Worm (Caenorhabditis elegans): ENCODE data around the gene F59F5.3.

Gene F59F5.3

DNA sequence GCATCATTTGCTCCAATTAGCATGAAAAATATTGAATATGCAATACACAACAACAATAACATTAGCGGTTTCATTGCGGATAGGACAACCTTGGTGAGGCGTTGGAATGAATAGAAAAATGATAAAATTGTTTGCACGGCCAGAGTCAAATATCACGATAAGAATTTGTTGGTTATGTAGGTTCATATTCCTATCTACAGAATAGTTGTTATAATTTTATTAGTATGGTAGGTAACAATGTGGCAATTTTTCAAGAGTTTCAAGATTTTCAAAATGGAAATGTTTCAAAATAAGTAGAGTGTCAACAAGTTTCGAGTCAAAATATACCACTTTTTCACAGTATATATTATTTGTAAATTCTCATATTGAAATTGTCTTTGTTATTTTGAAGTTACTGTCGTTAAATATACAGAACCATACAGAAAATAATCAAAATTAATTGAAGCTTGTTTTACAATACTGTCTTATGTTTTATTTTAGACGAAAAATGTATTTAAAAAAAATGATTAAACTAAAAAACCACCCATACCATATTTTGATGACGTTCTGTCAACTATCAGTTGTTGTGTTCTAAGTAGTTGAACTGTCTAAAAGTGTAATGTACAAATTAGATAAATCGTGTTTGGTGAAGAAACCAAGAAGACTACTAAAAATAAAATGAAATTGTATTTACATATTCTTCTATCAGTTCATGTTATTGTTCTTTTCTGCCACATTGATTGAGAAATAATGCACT is at the start of gene F59F5.3, which contains the start of gene F59F5.4:
TSS of gene F59F5.3 (minus strand) at position 101 of the 736 bp plus-strand sequence.
TSS of gene F59F5.4 (plus strand) at position 686 of the 736 bp plus-strand sequence.
- TF ChIP-seq tab-1 (GFP tag; IDR thresholded peaks at IDR 0.05) (no peak), med-1 (GFP tag; optimal IDR thresholded peaks at IDR 0.05; ENCODE audit: insufficient read depth) (no peak), flt-1 (GFP tag; IDR thresholded peaks at IDR 0.05) (no peak), ztf-23 (GFP tag; IDR thresholded peaks at IDR 0.05) (no peak), ref-1 (GFP tag; conservative IDR thresholded peaks at IDR 0.05) (no peak), T22C8.4 (GFP tag; IDR thresholded peaks at IDR 0.05) (no peak), ztf-29 (GFP tag; IDR thresholded peaks at IDR 0.05) (no peak), cog-1 (tag; optimal IDR thresholded peaks at IDR 0.05) (no peak)

ce11 chrX:10591208-10591782 is 49.1 kb upstream of the F59F5.3 start:
- TF ChIP-seq klf-2 (GFP tag; conservative IDR thresholded peaks at IDR 0.05) (no peak), ztf-29 (GFP tag; IDR thresholded peaks at IDR 0.05) (0 out of 2 replicates have a peak, but pooled peaks have one; percentile 8)

DNA sequence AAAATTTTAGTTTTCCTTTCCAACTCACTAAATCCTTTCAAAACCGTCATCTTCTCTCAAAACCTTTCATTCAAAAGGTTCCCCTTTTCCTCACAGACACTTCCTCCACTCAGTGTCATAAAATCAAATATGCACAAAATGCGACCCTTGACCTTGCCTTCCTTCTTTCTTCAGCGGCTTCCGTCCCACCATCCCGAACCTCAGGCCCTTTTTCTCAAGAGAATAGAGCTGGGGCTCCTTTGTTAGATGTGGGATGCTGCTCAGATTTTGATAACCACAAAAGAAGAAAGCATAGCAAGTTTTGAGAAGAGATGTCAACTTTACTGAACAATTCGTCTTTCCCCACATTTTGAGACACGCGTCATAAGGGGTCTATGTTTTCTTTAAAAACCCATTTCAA is 48.6 kb upstream of the F59F5.3 start:
- TF ChIP-seq T22C8.4 (GFP tag; IDR thresholded peaks at IDR 0.05) (no peak), tab-1 (GFP tag; IDR thresholded peaks at IDR 0.05) (no peak), klf-2 (GFP tag; conservative IDR thresholded peaks at IDR 0.05) (no peak), flt-1 (GFP tag; IDR thresholded peaks at IDR 0.05) (0 out of 2 replicates have a peak, but pooled peaks have one; percentile 37), ref-1 (GFP tag; conservative IDR thresholded peaks at IDR 0.05) (no peak), med-1 (GFP tag; optimal IDR thresholded peaks at IDR 0.05; ENCODE audit: insufficient read depth) (no peak), cog-1 (tag; optimal IDR thresholded peaks at IDR 0.05) (no peak), ztf-29 (GFP tag; IDR thresholded peaks at IDR 0.05) (no peak)

DNA sequence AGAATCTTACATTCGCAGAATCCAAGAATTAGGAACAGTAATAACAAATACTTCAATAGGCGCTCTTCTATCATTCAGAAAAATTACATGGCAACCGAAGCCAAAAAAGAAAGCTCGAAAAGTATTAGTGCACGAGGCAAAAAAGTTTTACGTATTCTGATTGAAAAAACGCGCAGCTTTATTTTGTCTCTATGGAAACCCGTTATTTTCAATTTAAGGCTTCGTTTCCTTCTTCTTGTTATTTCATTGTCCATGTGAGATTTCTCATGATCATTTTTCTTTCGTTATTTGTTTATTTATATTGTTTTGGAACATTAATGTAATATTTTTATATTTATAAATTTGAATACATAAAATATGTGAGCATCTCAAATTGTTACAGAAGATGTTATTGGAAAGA is 47.3 kb upstream of the F59F5.3 start, which contains the start of gene F57C7.4:
TSS of gene F57C7.4 (minus strand) at position 101 of the 400 bp plus-strand sequence.
- TF ChIP-seq cog-1 (tag; optimal IDR thresholded peaks at IDR 0.05) (no peak), flt-1 (GFP tag; IDR thresholded peaks at IDR 0.05) (no peak), ztf-23 (GFP tag; IDR thresholded peaks at IDR 0.05) (no peak), med-1 (GFP tag; optimal IDR thresholded peaks at IDR 0.05; ENCODE audit: insufficient read depth) (no peak), T22C8.4 (GFP tag; IDR thresholded peaks at IDR 0.05) (no peak), tab-1 (GFP tag; IDR thresholded peaks at IDR 0.05) (no peak), ref-1 (GFP tag; conservative IDR thresholded peaks at IDR 0.05) (no peak), klf-2 (GFP tag; conservative IDR thresholded peaks at IDR 0.05) (no peak)

- TF ChIP-seq ztf-29 (GFP tag; IDR thresholded peaks at IDR 0.05) (no peak), T22C8.4 (GFP tag; IDR thresholded peaks at IDR 0.05) (no peak), ztf-23 (GFP tag; IDR thresholded peaks at IDR 0.05) (no peak), tab-1 (GFP tag; IDR thresholded peaks at IDR 0.05) (no peak), klf-2 (GFP tag; conservative IDR thresholded peaks at IDR 0.05) (no peak), flt-1 (GFP tag; IDR thresholded peaks at IDR 0.05) (no peak), cog-1 (tag; optimal IDR thresholded peaks at IDR 0.05) (no peak), ref-1 (GFP tag; conservative IDR thresholded peaks at IDR 0.05) (no peak), med-1 (GFP tag; optimal IDR thresholded peaks at IDR 0.05; ENCODE audit: insufficient read depth) (no peak)
These were observed 34.7 kb upstream of the F59F5.3 start, which contains the start of gene nhx-5 for ce11 chrX:10576872-10577271. Gene nhx-5, plus strand, starts transcription at chrX:10576953.

- no peak for TF ChIP-seq ztf-23 (GFP tag; IDR thresholded peaks at IDR 0.05)
- TF ChIP-seq cog-1 (tag; optimal IDR thresholded peaks at IDR 0.05) = peak; percentile 14
These were observed 34.2 kb upstream of the F59F5.3 start for ce11 chrX:10576410-10576809.

DNA sequence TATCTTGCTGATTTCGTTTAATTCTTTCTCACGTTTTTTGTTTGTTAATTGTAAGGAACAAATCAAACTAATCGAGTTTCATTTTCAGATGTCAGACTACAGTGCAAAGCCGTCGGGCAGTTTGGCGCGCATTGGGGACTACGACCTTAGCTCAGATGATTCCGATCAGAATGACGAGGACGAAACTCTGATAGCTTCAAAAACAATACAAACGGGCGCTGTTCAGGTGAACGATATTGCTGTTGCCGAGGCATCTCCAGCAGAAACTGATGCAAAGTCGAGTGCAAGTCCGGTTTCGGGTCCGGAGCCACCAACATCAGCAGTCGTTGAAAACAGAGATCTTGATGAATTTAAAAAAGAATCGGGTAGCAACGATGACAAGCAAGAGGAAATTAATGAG is 27.0 kb upstream of the F59F5.3 start, which contains the start of gene bet-2:
TSS of gene bet-2 (plus strand) at position 89 of the 400 bp plus-strand sequence.
- TF ChIP-seq cog-1 (tag; optimal IDR thresholded peaks at IDR 0.05) = no peak

ce11 chrX:10568385-10569149 is 26.4 kb upstream of the F59F5.3 start:
- TF ChIP-seq med-1 (GFP tag; optimal IDR thresholded peaks at IDR 0.05; ENCODE audit: insufficient read depth) = peak; percentile 11
- TF ChIP-seq flt-1 (GFP tag; IDR thresholded peaks at IDR 0.05) = no peak
- peak; percentile 92 for TF ChIP-seq ztf-29 (GFP tag; IDR thresholded peaks at IDR 0.05)
- no peak for TF ChIP-seq klf-2 (GFP tag; conservative IDR thresholded peaks at IDR 0.05)
- TF ChIP-seq T22C8.4 (GFP tag; IDR thresholded peaks at IDR 0.05) = peak; percentile 97
- TF ChIP-seq ztf-23 (GFP tag; IDR thresholded peaks at IDR 0.05) = peak; percentile 56
- TF ChIP-seq tab-1 (GFP tag; IDR thresholded peaks at IDR 0.05) = peak; percentile 67; the same call in 1 of the 2 replicates
- TF ChIP-seq cog-1 (tag; optimal IDR thresholded peaks at IDR 0.05) = peak; percentile 93
- peak; percentile 41; the same call in 1 of the 2 replicates for TF ChIP-seq ref-1 (GFP tag; conservative IDR thresholded peaks at IDR 0.05)

DNA sequence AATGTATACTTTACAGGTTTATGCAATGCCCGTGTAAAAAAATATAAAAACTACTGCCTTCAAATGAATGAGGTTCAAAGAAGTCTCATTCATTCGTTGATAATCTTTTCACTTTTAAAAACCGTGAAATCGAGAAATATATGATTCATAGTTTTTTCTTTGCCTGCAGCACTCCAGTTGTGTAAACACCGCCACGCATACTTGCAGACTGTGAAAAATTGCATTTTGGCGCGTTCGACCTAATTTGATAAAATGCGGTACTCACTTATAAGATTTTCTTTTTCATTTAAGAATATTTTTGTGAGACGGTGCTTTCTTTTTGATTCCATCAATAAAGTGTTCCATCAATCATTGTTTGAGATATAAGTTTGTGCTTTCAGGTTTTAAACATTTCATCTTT is 24.6 kb upstream of the F59F5.3 start:
- TF ChIP-seq flt-1 (GFP tag; IDR thresholded peaks at IDR 0.05) = no peak
- no peak for TF ChIP-seq klf-2 (GFP tag; conservative IDR thresholded peaks at IDR 0.05)
- TF ChIP-seq ref-1 (GFP tag; conservative IDR thresholded peaks at IDR 0.05) = no peak
- no peak for TF ChIP-seq ztf-23 (GFP tag; IDR thresholded peaks at IDR 0.05)
- no peak for TF ChIP-seq tab-1 (GFP tag; IDR thresholded peaks at IDR 0.05)
- no peak for TF ChIP-seq ztf-29 (GFP tag; IDR thresholded peaks at IDR 0.05)
